Fruit fly (Drosophila melanogaster) whole organism, wandering third instar larva: Measurements from ENCODE around the gene CG7655.
A peak's percentile ranks its signal among the peaks of the same experiment; 100 is the strongest.

Experiments
- Abd-B ChIP-seq: fragments of >200 bp; optimal IDR thresholded peaks from 2 replicates; lab custom pipeline; 2017; ENCODE audit warnings: missing biosample characterization, missing genetic modification characterization
- CG32264 ChIP-seq: fragments of 200-800 bp; sonication (Bioruptor generic); optimal IDR thresholded peaks from 2 replicates; lab custom pipeline; 2016; ENCODE audit warnings: missing biosample characterization, missing genetic modification characterization
- CG9705 ChIP-seq: fragments of 200-800 bp; sonication (Bioruptor generic); optimal IDR thresholded peaks from 2 replicates; lab custom pipeline; 2018; ENCODE audit warnings: missing biosample characterization, mild to moderate bottlenecking, missing genetic modification characterization
- CrebA ChIP-seq: fragments of 200-800 bp; sonication (Bioruptor generic); optimal IDR thresholded peaks from 2 replicates; lab custom pipeline; 2016; ENCODE audit warnings: missing biosample characterization, mild to moderate bottlenecking, missing genetic modification characterization, borderline replicate concordance
- Dfd ChIP-seq: fragments of >200 bp; optimal IDR thresholded peaks from 2 replicates; lab custom pipeline; 2017; ENCODE audit warnings: missing biosample characterization, missing genetic modification characterization
- Dif ChIP-seq: fragments of 200-275, 200-300 bp; sonication (Bioruptor generic); optimal IDR thresholded peaks from 2 replicates; lab custom pipeline; 2018; ENCODE audit warnings: missing biosample characterization, missing genetic modification characterization; ENCODE audit not compliant: partially characterized antibody
- GATAd ChIP-seq: sonication (Bioruptor generic); optimal IDR thresholded peaks from 2 replicates; lab custom pipeline; 2016; ENCODE audit warnings: missing biosample characterization, missing genetic modification characterization
- HLH106 ChIP-seq: fragments of 200-800 bp; optimal IDR thresholded peaks from 3 replicates; lab custom pipeline; 2019; ENCODE audit warnings: missing biosample characterization, mild to moderate bottlenecking, missing genetic modification characterization, moderate library complexity
- Hnf4 ChIP-seq: fragments of 200-800 bp; sonication (Bioruptor generic); optimal IDR thresholded peaks from 2 replicates; lab custom pipeline; 2016; ENCODE audit warnings: missing biosample characterization, mild to moderate bottlenecking, missing genetic modification characterization
- Hr78 ChIP-seq: fragments of >200 bp; optimal IDR thresholded peaks from 2 replicates; lab custom pipeline; 2017; ENCODE audit warnings: missing biosample characterization, missing genetic modification characterization
- Hr83 ChIP-seq: fragments of 200-300 bp; sonication (Bioruptor generic); optimal IDR thresholded peaks from 2 replicates; lab custom pipeline; 2016; ENCODE audit warnings: missing biosample characterization, mild to moderate bottlenecking, missing genetic modification characterization, moderate library complexity; ENCODE audit not compliant: poor library complexity, severe bottlenecking
- Jra ChIP-seq: sonication (Bioruptor generic); optimal IDR thresholded peaks from 2 replicates; lab custom pipeline; 2016; ENCODE audit warnings: missing biosample characterization, missing genetic modification characterization
- Mio ChIP-seq: sonication (Bioruptor generic); optimal IDR thresholded peaks from 2 replicates; lab custom pipeline; 2016; ENCODE audit warnings: missing biosample characterization, missing genetic modification characterization
- Myc ChIP-seq: fragments of >200 bp; optimal IDR thresholded peaks from 2 replicates; lab custom pipeline; 2017
- N ChIP-seq: fragments of >200 bp; optimal IDR thresholded peaks from 2 replicates; lab custom pipeline; 2018; ENCODE audit warnings: missing biosample characterization, missing external identifiers, missing genetic modification characterization
- OdsH ChIP-seq: fragments of 200-800 bp; sonication (Bioruptor generic); optimal IDR thresholded peaks from 2 replicates; lab custom pipeline; 2016; ENCODE audit warnings: missing biosample characterization, mild to moderate bottlenecking, missing genetic modification characterization
- Rel ChIP-seq, 2 experiments: fragments of 200-800 bp; sonication (Bioruptor generic) in 1 of 2; optimal IDR thresholded peaks; 2 replicates in 1 of 2; 3 replicates in 1 of 2; lab custom pipeline; 2016 to 2019; ENCODE audit warnings: mild to moderate bottlenecking in 2 of 2, missing biosample characterization in 2 of 2, missing genetic modification characterization in 2 of 2, moderate library complexity in 1 of 2
- Sp1 ChIP-seq: fragments of 200-800 bp; sonication (Bioruptor generic); optimal IDR thresholded peaks from 3 replicates; lab custom pipeline; 2019; ENCODE audit warnings: missing biosample characterization, mild to moderate bottlenecking, missing genetic modification characterization, moderate library complexity
- Vsx2 ChIP-seq: fragments of 200-300, 225-300 bp; sonication (Bioruptor generic); optimal IDR thresholded peaks from 2 replicates; lab custom pipeline; 2018; ENCODE audit warnings: missing biosample characterization, missing genetic modification characterization; ENCODE audit not compliant: partially characterized antibody
- br ChIP-seq: fragments of 200-800 bp; sonication (Bioruptor generic); optimal IDR thresholded peaks from 2 replicates; lab custom pipeline; 2016; ENCODE audit warnings: missing biosample characterization, missing genetic modification characterization
- brk ChIP-seq: fragments of 200-800 bp; sonication (Bioruptor generic); optimal IDR thresholded peaks from 2 replicates; lab custom pipeline; 2016; ENCODE audit warnings: missing biosample characterization, mild to moderate bottlenecking, missing genetic modification characterization
- dl ChIP-seq, 2 experiments: fragments of 175-275, 200-275 bp in 1 of 2; fragments of 200-275 bp in 1 of 2; sonication (Bioruptor generic); optimal IDR thresholded peaks; lab custom pipeline; 2018; ENCODE audit warnings: mild to moderate bottlenecking in 2 of 2, missing biosample characterization in 2 of 2, missing genetic modification characterization in 2 of 2, moderate library complexity in 2 of 2; ENCODE audit not compliant: partially characterized antibody in 2 of 2, insufficient read depth in 1 of 2
- dmrt93B ChIP-seq: fragments of 200-800 bp; sonication (Bioruptor generic); optimal IDR thresholded peaks from 2 replicates; lab custom pipeline; 2018; ENCODE audit warnings: missing biosample characterization, mild to moderate bottlenecking, missing genetic modification characterization
- dsf ChIP-seq: sonication (Bioruptor generic); optimal IDR thresholded peaks from 2 replicates; lab custom pipeline; 2016; ENCODE audit warnings: missing biosample characterization, missing genetic modification characterization, borderline replicate concordance
- ey ChIP-seq: fragments of 200-800 bp; sonication (Bioruptor generic); optimal IDR thresholded peaks from 2 replicates; lab custom pipeline; 2016; ENCODE audit warnings: missing biosample characterization, missing genetic modification characterization
- foxo ChIP-seq, 2 experiments: fragments of 200-800 bp; sonication (Bioruptor generic); optimal IDR thresholded peaks; 2 replicates in 1 of 2; 3 replicates in 1 of 2; lab custom pipeline; 2016 to 2017; ENCODE audit warnings: missing biosample characterization in 2 of 2, missing genetic modification characterization in 2 of 2
- fru ChIP-seq: fragments of 200-800 bp; sonication (Bioruptor generic); optimal IDR thresholded peaks from 3 replicates; lab custom pipeline; 2016; ENCODE audit warnings: missing biosample characterization, mild to moderate bottlenecking, missing genetic modification characterization
- h ChIP-seq: fragments of 200-800 bp; sonication (Bioruptor generic); optimal IDR thresholded peaks from 3 replicates; lab custom pipeline; 2016; ENCODE audit warnings: missing biosample characterization, mild to moderate bottlenecking, missing genetic modification characterization
- jim ChIP-seq: fragments of 175-275, 200-325 bp; sonication (Bioruptor generic); optimal IDR thresholded peaks from 2 replicates; lab custom pipeline; 2016; ENCODE audit warnings: missing biosample characterization, mild to moderate bottlenecking, missing genetic modification characterization
- lola ChIP-seq: fragments of >200 bp; optimal IDR thresholded peaks from 2 replicates; lab custom pipeline; 2017; ENCODE audit warnings: missing biosample characterization, missing genetic modification characterization
- pan ChIP-seq: fragments of >200 bp; optimal IDR thresholded peaks from 2 replicates; lab custom pipeline; 2017
- psq ChIP-seq: fragments of 200-800 bp; sonication (Bioruptor generic); optimal IDR thresholded peaks from 3 replicates; lab custom pipeline; 2017; ENCODE audit warnings: missing biosample characterization, mild to moderate bottlenecking, missing genetic modification characterization, moderate library complexity
- rgr ChIP-seq: fragments of 200-800 bp; sonication (Bioruptor generic); optimal IDR thresholded peaks from 3 replicates; lab custom pipeline; 2016; ENCODE audit warnings: missing biosample characterization, mild to moderate bottlenecking, missing genetic modification characterization
- sage ChIP-seq: fragments of 200-800 bp; sonication (Bioruptor generic); optimal IDR thresholded peaks from 2 replicates; lab custom pipeline; 2016; ENCODE audit warnings: missing biosample characterization, mild to moderate bottlenecking, missing genetic modification characterization
- sv ChIP-seq: fragments of 200-800 bp; sonication (Bioruptor generic); optimal IDR thresholded peaks from 3 replicates; lab custom pipeline; 2016; ENCODE audit warnings: missing biosample characterization, missing genetic modification characterization
- tai ChIP-seq: sonication (Bioruptor generic); optimal IDR thresholded peaks from 2 replicates; lab custom pipeline; 2016; ENCODE audit warnings: missing biosample characterization, missing genetic modification characterization
- usp ChIP-seq: fragments of >200 bp; optimal IDR thresholded peaks from 2 replicates; lab custom pipeline; 2017; ENCODE audit warnings: missing biosample characterization, missing genetic modification characterization
- woc ChIP-seq: sonication (Bioruptor generic); optimal IDR thresholded peaks from 2 replicates; lab custom pipeline; 2016; ENCODE audit warnings: missing biosample characterization, mild to moderate bottlenecking, missing genetic modification characterization

CG7655 gene

DNA sequence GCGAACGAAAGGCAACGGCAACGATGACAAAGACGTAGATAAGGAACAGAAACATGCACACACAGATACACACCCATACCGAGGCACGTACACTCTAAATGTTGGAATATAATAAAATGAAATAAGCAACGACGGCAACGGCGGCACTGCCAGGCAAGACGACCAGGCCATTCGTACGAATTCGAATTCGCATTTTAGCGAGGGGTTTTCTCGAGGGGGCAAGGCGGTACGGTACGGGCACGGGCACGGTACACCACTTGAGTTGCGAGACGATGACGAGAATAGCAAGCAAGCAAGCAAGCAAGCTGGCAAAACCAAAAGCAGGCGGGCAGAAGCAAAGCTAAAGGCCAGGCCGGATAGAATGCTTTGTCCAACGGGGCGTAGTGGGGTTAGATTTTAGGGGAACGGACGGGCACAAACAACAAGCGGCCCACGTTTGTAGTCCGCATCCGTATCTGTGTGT is 18.7 kb downstream of the CG7655 start:
- no peak for TF ChIP-seq Abd-B (GFP tag; lab: Kevin White, UChicago)
- TF ChIP-seq Sp1 (GFP tag; lab: Kevin White, UChicago), result peak; percentile 21
- peak; percentile 34 for TF ChIP-seq CG32264 (GFP tag; lab: Kevin White, UChicago)
- no peak for TF ChIP-seq ey
- TF ChIP-seq h (GFP tag; lab: Kevin White, UChicago), result peak; percentile 59
- peak; percentile 15 for TF ChIP-seq N
- TF ChIP-seq Jra (GFP tag; lab: Kevin White, UChicago), result peak; percentile 63
- TF ChIP-seq usp (GFP tag; lab: Kevin White, UChicago), result no peak
- TF ChIP-seq fru, result peak; percentile 30
- TF ChIP-seq lola, result no peak
- TF ChIP-seq jim, result no peak
- TF ChIP-seq OdsH (GFP tag; lab: Kevin White, UChicago), result no peak
- TF ChIP-seq Dif (GFP tag; lab: Kevin White, UChicago), result peak; percentile 80
- no peak for TF ChIP-seq Mio (GFP tag; lab: Kevin White, UChicago)
- no peak for TF ChIP-seq dsf
- TF ChIP-seq Hr83 (GFP tag; lab: Kevin White, UChicago), result peak; percentile 93
- TF ChIP-seq foxo (GFP tag; optimal IDR thresholded peaks at IDR 0.05; lab: Kevin White, UChicago), result peak in 1 of 2 experiments; percentile 8
- no peak for TF ChIP-seq woc (GFP tag; lab: Kevin White, UChicago)
- TF ChIP-seq Rel (GFP tag; optimal IDR thresholded peaks at IDR 0.05; lab: Kevin White, UChicago), result peak; percentile 72
- peak; percentile 86 for TF ChIP-seq Rel (tag; optimal IDR thresholded peaks at IDR 0.05; lab: Kevin White, UChicago)
- peak; percentile 24 for TF ChIP-seq HLH106 (tag; lab: Kevin White, UChicago)
- TF ChIP-seq sage, result no peak
- TF ChIP-seq Hnf4, result peak; percentile 63
- no peak for TF ChIP-seq Myc (lab: Kevin White, UChicago)
- TF ChIP-seq GATAd (GFP tag; lab: Kevin White, UChicago), result no peak
- TF ChIP-seq dl (GFP tag; optimal IDR thresholded peaks at IDR 0.05; lab: Kevin White, UChicago; ENCODE audit: insufficient read depth in 1 of 2, partially characterized antibody in 2 of 2), result peak in 1 of 2 experiments; percentile 15
- TF ChIP-seq tai (GFP tag; lab: Kevin White, UChicago), result no peak
- no peak for TF ChIP-seq Hr78 (GFP tag; lab: Kevin White, UChicago)
- TF ChIP-seq dmrt93B (GFP tag; lab: Kevin White, UChicago), result no peak
- peak; percentile 53 for TF ChIP-seq rgr (GFP tag; lab: Kevin White, UChicago)
- peak; percentile 28 for TF ChIP-seq br (GFP tag; lab: Kevin White, UChicago)
- peak; percentile 91 for TF ChIP-seq CrebA (GFP tag; lab: Kevin White, UChicago)
- no peak for TF ChIP-seq brk (GFP tag; lab: Kevin White, UChicago)
- TF ChIP-seq pan (lab: Kevin White, UChicago), result no peak
- TF ChIP-seq sv (GFP tag; lab: Kevin White, UChicago), result no peak
- TF ChIP-seq CG9705 (GFP tag; lab: Kevin White, UChicago), result no peak
- TF ChIP-seq Dfd (GFP tag; lab: Kevin White, UChicago), result no peak
- peak; percentile 79 for TF ChIP-seq psq
- TF ChIP-seq Vsx2 (GFP tag; lab: Kevin White, UChicago), result no peak
- TF ChIP-seq, all 38 proteins: peak for 17

DNA sequence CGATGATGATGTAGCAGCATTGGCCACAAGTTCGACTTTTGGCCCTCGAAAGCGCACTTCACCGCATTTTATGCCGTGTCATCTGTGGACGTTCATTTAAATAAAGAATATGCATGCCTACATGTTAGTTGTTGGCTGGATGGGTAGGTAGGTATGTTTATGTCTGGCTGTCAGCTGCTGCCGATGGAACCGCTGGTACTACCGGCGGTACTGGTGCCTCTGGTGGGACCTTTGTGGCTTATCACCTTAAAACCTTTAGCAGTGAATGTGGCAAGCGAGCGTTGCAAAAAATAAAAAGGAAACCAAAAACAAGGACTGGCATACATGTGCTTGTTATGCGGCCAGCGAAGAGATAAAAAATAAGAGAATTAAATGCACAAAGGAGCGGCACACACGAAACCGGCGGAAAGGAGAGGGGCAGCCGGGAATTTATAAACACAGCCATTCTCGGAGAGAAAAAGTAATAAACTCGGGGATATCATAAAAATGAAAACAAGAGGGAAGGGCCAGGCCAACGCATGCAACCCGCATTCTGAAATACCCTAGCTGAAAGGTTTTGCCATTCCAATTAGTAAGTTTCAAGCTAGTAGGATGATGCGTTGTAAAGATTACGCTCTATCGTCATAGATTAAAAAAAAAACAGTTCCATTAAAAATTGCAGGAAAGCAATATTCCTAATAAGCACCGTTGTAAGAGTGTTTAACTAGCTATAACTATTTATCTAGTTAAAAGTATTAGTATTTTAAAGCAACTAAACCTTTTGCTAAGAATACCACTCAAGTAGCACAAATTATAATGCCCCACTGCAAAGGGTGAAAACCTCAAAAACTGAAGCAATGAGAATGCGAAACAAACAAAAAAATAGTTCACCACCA is 19.7 kb downstream of the CG7655 start:
- TF ChIP-seq rgr (GFP tag; lab: Kevin White, UChicago) (peak; percentile 35), Mio (GFP tag; lab: Kevin White, UChicago) (no peak), Hr78 (GFP tag; lab: Kevin White, UChicago) (no peak), woc (GFP tag; lab: Kevin White, UChicago) (peak; percentile 44), usp (GFP tag; lab: Kevin White, UChicago) (no peak), brk (GFP tag; lab: Kevin White, UChicago) (no peak), Dfd (GFP tag; lab: Kevin White, UChicago) (no peak), dmrt93B (GFP tag; lab: Kevin White, UChicago) (peak; percentile 5), Vsx2 (GFP tag; lab: Kevin White, UChicago) (no peak), Rel (GFP tag; optimal IDR thresholded peaks at IDR 0.05; lab: Kevin White, UChicago) (no peak), Rel (tag; optimal IDR thresholded peaks at IDR 0.05; lab: Kevin White, UChicago) (peak; percentile 60), pan (lab: Kevin White, UChicago) (no peak), Jra (GFP tag; lab: Kevin White, UChicago) (no peak), fru (peak; percentile 66), Abd-B (GFP tag; lab: Kevin White, UChicago) (no peak), Sp1 (GFP tag; lab: Kevin White, UChicago) (peak; percentile 35), CG9705 (GFP tag; lab: Kevin White, UChicago) (no peak), ey (peak; percentile 69), h (GFP tag; lab: Kevin White, UChicago) (peak; percentile 54), Hnf4 (no peak), CrebA (GFP tag; lab: Kevin White, UChicago) (peak; percentile 21), HLH106 (tag; lab: Kevin White, UChicago) (peak; percentile 52), lola (no peak), Dif (GFP tag; lab: Kevin White, UChicago) (no peak), foxo (GFP tag; optimal IDR thresholded peaks at IDR 0.05; lab: Kevin White, UChicago) (peak in 1 of 2 experiments; percentile 75), br (GFP tag; lab: Kevin White, UChicago) (peak; percentile 41), OdsH (GFP tag; lab: Kevin White, UChicago) (peak; percentile 56), jim (no peak), Myc (lab: Kevin White, UChicago) (no peak), tai (GFP tag; lab: Kevin White, UChicago) (no peak), dsf (no peak), N (no peak), psq (peak; percentile 46), GATAd (GFP tag; lab: Kevin White, UChicago) (no peak), dl (GFP tag; optimal IDR thresholded peaks at IDR 0.05; lab: Kevin White, UChicago; ENCODE audit: insufficient read depth in 1 of 2, partially characterized antibody in 2 of 2) (no peak), Hr83 (GFP tag; lab: Kevin White, UChicago) (no peak), CG32264 (GFP tag; lab: Kevin White, UChicago) (no peak), sage (no peak), sv (GFP tag; lab: Kevin White, UChicago) (no peak)
